Worm (Caenorhabditis elegans) whole organism, L4/young adult: ENCODE results near the gene egrh-2.

Experiments
- W03F9.2 ChIP-seq: fragments of 150-350 bp; optimal IDR thresholded peaks from 2 replicates; lab custom pipeline; 2014; ENCODE audit warnings: missing biosample characterization, missing genetic modification characterization
- him-1 ChIP-seq: sonication (generic microtip); optimal IDR thresholded peaks from 2 replicates; lab custom pipeline; 2016; ENCODE audit warnings: missing genotype, missing genetic modification reagents, missing genetic modification characterization, missing compliant biosample characterization

- TF ChIP-seq him-1 (no peak), W03F9.2 (tag; lab: Kevin White, UChicago) (no peak)
These were observed 39.7 kb upstream of the egrh-2 start, which contains the start of gene abhd-14 for ce11 chrIV:1029939-1030338.
